Fruit fly (Drosophila melanogaster): ENCODE results near the gene Ir67a.

The Ir67a gene

dm6 chr3L:9543899-9544298 is at the start of gene Ir67a:
Gene Ir67a, minus strand, starts transcription at chr3L:9543999.
- TF ChIP-seq CG33017 (tag; optimal IDR thresholded peaks at IDR 0.05) (no peak), Hr96 (GFP tag; optimal IDR thresholded peaks at IDR 0.05) (no peak), CG7101 (tag; optimal IDR thresholded peaks at IDR 0.05) (no peak), tj (GFP tag; optimal IDR thresholded peaks at IDR 0.05) (no peak), bab1 (GFP tag; optimal IDR thresholded peaks at IDR 0.05) (no peak), CG11617 (GFP tag; optimal IDR thresholded peaks at IDR 0.05) (no peak), CG1620 (GFP tag; optimal IDR thresholded peaks at IDR 0.05) (no peak), CG12768 (GFP tag; optimal IDR thresholded peaks at IDR 0.05) (no peak), CG14711 (tag; optimal IDR thresholded peaks at IDR 0.05) (no peak), toe (GFP tag; optimal IDR thresholded peaks at IDR 0.05) (no peak), Crg-1 (GFP tag; optimal IDR thresholded peaks at IDR 0.05) (no peak), CG7045 (GFP tag; optimal IDR thresholded peaks at IDR 0.05) (no peak), CG5204 (GFP tag; optimal IDR thresholded peaks at IDR 0.05) (no peak), Clk (GFP tag; optimal IDR thresholded peaks at IDR 0.05) (no peak)

dm6 chr3L:9583388-9583787 is 39.6 kb upstream of the Ir67a start:
- no peak for TF ChIP-seq bab1 (GFP tag; optimal IDR thresholded peaks at IDR 0.05)
- no peak for TF ChIP-seq cnc (optimal IDR thresholded peaks at IDR 0.05)
- no peak for TF ChIP-seq kay (GFP tag; ENCODE audit: borderline replicate concordance)
- TF ChIP-seq Hr96 (GFP tag; optimal IDR thresholded peaks at IDR 0.05) = no peak
- TF ChIP-seq tj (GFP tag; optimal IDR thresholded peaks at IDR 0.05) = no peak
- TF ChIP-seq CG5204 (GFP tag; optimal IDR thresholded peaks at IDR 0.05) = no peak

DNA sequence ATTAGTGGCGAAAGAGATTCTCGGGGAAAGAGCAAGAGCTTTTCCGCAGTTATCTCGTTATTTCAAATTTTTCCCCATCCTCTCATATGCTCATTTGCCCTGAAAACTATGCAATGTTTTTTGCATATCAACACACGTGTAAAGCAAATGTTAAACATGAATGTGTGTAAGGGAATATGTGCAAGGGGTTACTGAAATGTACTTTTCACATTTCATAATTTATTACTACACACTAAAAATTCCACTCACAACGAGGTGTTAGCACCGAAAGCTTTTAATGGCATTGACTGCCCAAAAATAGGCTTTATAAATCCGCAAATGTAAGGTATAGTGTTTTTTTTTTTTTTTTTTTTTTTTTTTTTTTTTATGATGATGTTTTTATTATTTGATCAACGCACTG is 27.8 kb upstream of the Ir67a start:
- no peak for TF ChIP-seq CG7045 (GFP tag; optimal IDR thresholded peaks at IDR 0.05)
- no peak for TF ChIP-seq pad (GFP tag; optimal IDR thresholded peaks at IDR 0.05)
- TF ChIP-seq CG12768 (GFP tag; optimal IDR thresholded peaks at IDR 0.05) = no peak
- TF ChIP-seq toe (GFP tag; optimal IDR thresholded peaks at IDR 0.05) = no peak
- TF ChIP-seq CG14711 (tag; optimal IDR thresholded peaks at IDR 0.05) = no peak
- TF ChIP-seq ovo (GFP tag; optimal IDR thresholded peaks at IDR 0.05) = no peak
- TF ChIP-seq Crg-1 (GFP tag; optimal IDR thresholded peaks at IDR 0.05) = no peak
- TF ChIP-seq kay (GFP tag; ENCODE audit: borderline replicate concordance) = no peak

- TF ChIP-seq CG7045 (GFP tag; optimal IDR thresholded peaks at IDR 0.05) (no peak), tj (GFP tag; optimal IDR thresholded peaks at IDR 0.05) (no peak), Clk (GFP tag; optimal IDR thresholded peaks at IDR 0.05) (no peak), bab1 (GFP tag; optimal IDR thresholded peaks at IDR 0.05) (no peak), CG5204 (GFP tag; optimal IDR thresholded peaks at IDR 0.05) (no peak), Crg-1 (GFP tag; optimal IDR thresholded peaks at IDR 0.05) (no peak), CG33017 (tag; optimal IDR thresholded peaks at IDR 0.05) (no peak), CG11617 (GFP tag; optimal IDR thresholded peaks at IDR 0.05) (no peak), cic (GFP tag; optimal IDR thresholded peaks at IDR 0.05) (no peak), Mnt (GFP tag; optimal IDR thresholded peaks at IDR 0.05) (no peak), toe (GFP tag; optimal IDR thresholded peaks at IDR 0.05) (no peak), Hr96 (GFP tag; optimal IDR thresholded peaks at IDR 0.05) (no peak), cnc (optimal IDR thresholded peaks at IDR 0.05) (no peak), kay (GFP tag; ENCODE audit: borderline replicate concordance) (no peak), pad (GFP tag; optimal IDR thresholded peaks at IDR 0.05) (no peak), ovo (GFP tag; optimal IDR thresholded peaks at IDR 0.05) (no peak), CG7101 (tag; optimal IDR thresholded peaks at IDR 0.05) (no peak), CG14711 (tag; optimal IDR thresholded peaks at IDR 0.05) (no peak), CG12768 (GFP tag; optimal IDR thresholded peaks at IDR 0.05) (no peak)
These were observed 26.1 kb upstream of the Ir67a start for dm6 chr3L:9569849-9570248.

dm6 chr3L:9569194-9569593 is 25.4 kb upstream of the Ir67a start:
- no peak for TF ChIP-seq Crg-1 (GFP tag; optimal IDR thresholded peaks at IDR 0.05)

DNA sequence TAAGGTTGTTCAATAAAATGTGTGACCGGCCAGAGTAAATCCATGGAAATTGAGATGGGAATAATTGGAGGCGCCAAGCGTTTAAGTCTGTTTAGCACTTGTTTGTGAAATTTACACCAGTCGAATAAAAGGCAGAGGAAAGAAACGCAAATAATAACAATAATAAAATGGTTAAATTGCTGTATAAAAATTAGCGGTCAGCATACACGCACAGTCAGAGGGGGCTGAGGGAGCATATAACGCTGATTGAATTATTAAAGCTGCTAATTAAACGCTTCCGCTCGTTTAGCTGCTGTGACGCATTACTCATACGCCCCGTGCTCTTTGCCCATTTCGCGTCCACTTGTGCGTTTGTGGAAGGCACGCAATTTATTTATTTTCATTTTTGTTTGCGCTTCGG is 23.9 kb upstream of the Ir67a start:
- TF ChIP-seq CG1620 (GFP tag; optimal IDR thresholded peaks at IDR 0.05) (no peak), Mnt (GFP tag; optimal IDR thresholded peaks at IDR 0.05) (no peak), CG5204 (GFP tag; optimal IDR thresholded peaks at IDR 0.05) (no peak), Crg-1 (GFP tag; optimal IDR thresholded peaks at IDR 0.05) (no peak), kay (GFP tag; ENCODE audit: borderline replicate concordance) (no peak), CG7045 (GFP tag; optimal IDR thresholded peaks at IDR 0.05) (no peak), ovo (GFP tag; optimal IDR thresholded peaks at IDR 0.05) (no peak), cic (GFP tag; optimal IDR thresholded peaks at IDR 0.05) (no peak), CG11617 (GFP tag; optimal IDR thresholded peaks at IDR 0.05) (no peak), toe (GFP tag; optimal IDR thresholded peaks at IDR 0.05) (no peak), CG12768 (GFP tag; optimal IDR thresholded peaks at IDR 0.05) (no peak), cnc (optimal IDR thresholded peaks at IDR 0.05) (no peak), CG33017 (tag; optimal IDR thresholded peaks at IDR 0.05) (no peak)

dm6 chr3L:9566849-9567248 is 23.1 kb upstream of the Ir67a start:
- TF ChIP-seq CG5204 (GFP tag; optimal IDR thresholded peaks at IDR 0.05) (no peak), CG12768 (GFP tag; optimal IDR thresholded peaks at IDR 0.05) (no peak), cnc (optimal IDR thresholded peaks at IDR 0.05) (no peak), tj (GFP tag; optimal IDR thresholded peaks at IDR 0.05) (no peak), Crg-1 (GFP tag; optimal IDR thresholded peaks at IDR 0.05) (no peak)

DNA sequence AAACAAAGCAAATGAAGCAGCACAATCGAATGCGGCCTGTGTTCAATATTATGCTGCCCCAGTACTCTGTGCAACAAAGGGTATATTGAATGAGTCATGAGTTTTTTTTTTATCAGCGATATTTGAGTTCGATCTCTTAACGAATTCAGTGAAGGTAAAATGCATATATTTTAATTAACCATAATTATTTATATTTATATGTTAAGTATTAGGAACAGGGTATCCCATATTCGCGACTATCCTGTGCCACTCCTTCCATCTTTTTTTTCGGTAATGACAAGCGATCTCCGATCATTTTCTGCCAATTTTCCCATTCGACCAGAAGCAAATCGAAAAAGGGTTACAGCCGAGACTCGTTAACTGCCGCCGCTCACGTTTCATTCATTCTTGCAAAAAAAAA is 15.2 kb upstream of the Ir67a start:
- TF ChIP-seq CG12768 (GFP tag; optimal IDR thresholded peaks at IDR 0.05) (no peak), Mnt (GFP tag; optimal IDR thresholded peaks at IDR 0.05) (no peak), CG11617 (GFP tag; optimal IDR thresholded peaks at IDR 0.05) (no peak)
